Fruit fly (Drosophila melanogaster) whole organism, wandering third instar larva: Measurements from ENCODE around the gene Tim17b1.

Experiments used
- Abd-B ChIP-seq: fragments of >200 bp; optimal IDR thresholded peaks from 2 replicates; lab custom pipeline; 2017; ENCODE audit warnings: missing biosample characterization, missing genetic modification characterization
- CG9705 ChIP-seq: fragments of 200-800 bp; sonication (Bioruptor generic); optimal IDR thresholded peaks from 2 replicates; lab custom pipeline; 2018; ENCODE audit warnings: missing biosample characterization, mild to moderate bottlenecking, missing genetic modification characterization
- CrebA ChIP-seq: fragments of 200-800 bp; sonication (Bioruptor generic); optimal IDR thresholded peaks from 2 replicates; lab custom pipeline; 2016; ENCODE audit warnings: missing biosample characterization, mild to moderate bottlenecking, missing genetic modification characterization, borderline replicate concordance
- Dfd ChIP-seq: fragments of >200 bp; optimal IDR thresholded peaks from 2 replicates; lab custom pipeline; 2017; ENCODE audit warnings: missing biosample characterization, missing genetic modification characterization
- GATAd ChIP-seq: sonication (Bioruptor generic); optimal IDR thresholded peaks from 2 replicates; lab custom pipeline; 2016; ENCODE audit warnings: missing biosample characterization, missing genetic modification characterization
- HLH106 ChIP-seq: fragments of 200-800 bp; optimal IDR thresholded peaks from 3 replicates; lab custom pipeline; 2019; ENCODE audit warnings: missing biosample characterization, mild to moderate bottlenecking, missing genetic modification characterization, moderate library complexity
- Hnf4 ChIP-seq: fragments of 200-800 bp; sonication (Bioruptor generic); optimal IDR thresholded peaks from 2 replicates; lab custom pipeline; 2016; ENCODE audit warnings: missing biosample characterization, mild to moderate bottlenecking, missing genetic modification characterization
- Hr78 ChIP-seq: fragments of >200 bp; optimal IDR thresholded peaks from 2 replicates; lab custom pipeline; 2017; ENCODE audit warnings: missing biosample characterization, missing genetic modification characterization
- Hr83 ChIP-seq: fragments of 200-300 bp; sonication (Bioruptor generic); optimal IDR thresholded peaks from 2 replicates; lab custom pipeline; 2016; ENCODE audit warnings: missing biosample characterization, mild to moderate bottlenecking, missing genetic modification characterization, moderate library complexity; ENCODE audit not compliant: poor library complexity, severe bottlenecking
- Jra ChIP-seq: sonication (Bioruptor generic); optimal IDR thresholded peaks from 2 replicates; lab custom pipeline; 2016; ENCODE audit warnings: missing biosample characterization, missing genetic modification characterization
- Mio ChIP-seq: sonication (Bioruptor generic); optimal IDR thresholded peaks from 2 replicates; lab custom pipeline; 2016; ENCODE audit warnings: missing biosample characterization, missing genetic modification characterization
- Myc ChIP-seq: fragments of >200 bp; optimal IDR thresholded peaks from 2 replicates; lab custom pipeline; 2017
- N ChIP-seq: fragments of >200 bp; optimal IDR thresholded peaks from 2 replicates; lab custom pipeline; 2018; ENCODE audit warnings: missing biosample characterization, missing external identifiers, missing genetic modification characterization
- OdsH ChIP-seq: fragments of 200-800 bp; sonication (Bioruptor generic); optimal IDR thresholded peaks from 2 replicates; lab custom pipeline; 2016; ENCODE audit warnings: missing biosample characterization, mild to moderate bottlenecking, missing genetic modification characterization
- Rel ChIP-seq, 2 experiments: fragments of 200-800 bp; sonication (Bioruptor generic) in 1 of 2; optimal IDR thresholded peaks; 2 replicates in 1 of 2; 3 replicates in 1 of 2; lab custom pipeline; 2016 to 2019; ENCODE audit warnings: mild to moderate bottlenecking in 2 of 2, missing biosample characterization in 2 of 2, missing genetic modification characterization in 2 of 2, moderate library complexity in 1 of 2
- Sp1 ChIP-seq: fragments of 200-800 bp; sonication (Bioruptor generic); optimal IDR thresholded peaks from 3 replicates; lab custom pipeline; 2019; ENCODE audit warnings: missing biosample characterization, mild to moderate bottlenecking, missing genetic modification characterization, moderate library complexity
- Vsx2 ChIP-seq: fragments of 200-300, 225-300 bp; sonication (Bioruptor generic); optimal IDR thresholded peaks from 2 replicates; lab custom pipeline; 2018; ENCODE audit warnings: missing biosample characterization, missing genetic modification characterization; ENCODE audit not compliant: partially characterized antibody
- br ChIP-seq: fragments of 200-800 bp; sonication (Bioruptor generic); optimal IDR thresholded peaks from 2 replicates; lab custom pipeline; 2016; ENCODE audit warnings: missing biosample characterization, missing genetic modification characterization
- brk ChIP-seq: fragments of 200-800 bp; sonication (Bioruptor generic); optimal IDR thresholded peaks from 2 replicates; lab custom pipeline; 2016; ENCODE audit warnings: missing biosample characterization, mild to moderate bottlenecking, missing genetic modification characterization
- dmrt93B ChIP-seq: fragments of 200-800 bp; sonication (Bioruptor generic); optimal IDR thresholded peaks from 2 replicates; lab custom pipeline; 2018; ENCODE audit warnings: missing biosample characterization, mild to moderate bottlenecking, missing genetic modification characterization
- dsf ChIP-seq: sonication (Bioruptor generic); optimal IDR thresholded peaks from 2 replicates; lab custom pipeline; 2016; ENCODE audit warnings: missing biosample characterization, missing genetic modification characterization, borderline replicate concordance
- ey ChIP-seq: fragments of 200-800 bp; sonication (Bioruptor generic); optimal IDR thresholded peaks from 2 replicates; lab custom pipeline; 2016; ENCODE audit warnings: missing biosample characterization, missing genetic modification characterization
- foxo ChIP-seq, 2 experiments: fragments of 200-800 bp; sonication (Bioruptor generic); optimal IDR thresholded peaks; 2 replicates in 1 of 2; 3 replicates in 1 of 2; lab custom pipeline; 2016 to 2017; ENCODE audit warnings: missing biosample characterization in 2 of 2, missing genetic modification characterization in 2 of 2
- fru ChIP-seq: fragments of 200-800 bp; sonication (Bioruptor generic); optimal IDR thresholded peaks from 3 replicates; lab custom pipeline; 2016; ENCODE audit warnings: missing biosample characterization, mild to moderate bottlenecking, missing genetic modification characterization
- h ChIP-seq: fragments of 200-800 bp; sonication (Bioruptor generic); optimal IDR thresholded peaks from 3 replicates; lab custom pipeline; 2016; ENCODE audit warnings: missing biosample characterization, mild to moderate bottlenecking, missing genetic modification characterization
- jim ChIP-seq: fragments of 175-275, 200-325 bp; sonication (Bioruptor generic); optimal IDR thresholded peaks from 2 replicates; lab custom pipeline; 2016; ENCODE audit warnings: missing biosample characterization, mild to moderate bottlenecking, missing genetic modification characterization
- pan ChIP-seq: fragments of >200 bp; optimal IDR thresholded peaks from 2 replicates; lab custom pipeline; 2017
- psq ChIP-seq: fragments of 200-800 bp; sonication (Bioruptor generic); optimal IDR thresholded peaks from 3 replicates; lab custom pipeline; 2017; ENCODE audit warnings: missing biosample characterization, mild to moderate bottlenecking, missing genetic modification characterization, moderate library complexity
- sage ChIP-seq: fragments of 200-800 bp; sonication (Bioruptor generic); optimal IDR thresholded peaks from 2 replicates; lab custom pipeline; 2016; ENCODE audit warnings: missing biosample characterization, mild to moderate bottlenecking, missing genetic modification characterization
- sv ChIP-seq: fragments of 200-800 bp; sonication (Bioruptor generic); optimal IDR thresholded peaks from 3 replicates; lab custom pipeline; 2016; ENCODE audit warnings: missing biosample characterization, missing genetic modification characterization
- tai ChIP-seq: sonication (Bioruptor generic); optimal IDR thresholded peaks from 2 replicates; lab custom pipeline; 2016; ENCODE audit warnings: missing biosample characterization, missing genetic modification characterization
- usp ChIP-seq: fragments of >200 bp; optimal IDR thresholded peaks from 2 replicates; lab custom pipeline; 2017; ENCODE audit warnings: missing biosample characterization, missing genetic modification characterization

Gene Tim17b1

DNA sequence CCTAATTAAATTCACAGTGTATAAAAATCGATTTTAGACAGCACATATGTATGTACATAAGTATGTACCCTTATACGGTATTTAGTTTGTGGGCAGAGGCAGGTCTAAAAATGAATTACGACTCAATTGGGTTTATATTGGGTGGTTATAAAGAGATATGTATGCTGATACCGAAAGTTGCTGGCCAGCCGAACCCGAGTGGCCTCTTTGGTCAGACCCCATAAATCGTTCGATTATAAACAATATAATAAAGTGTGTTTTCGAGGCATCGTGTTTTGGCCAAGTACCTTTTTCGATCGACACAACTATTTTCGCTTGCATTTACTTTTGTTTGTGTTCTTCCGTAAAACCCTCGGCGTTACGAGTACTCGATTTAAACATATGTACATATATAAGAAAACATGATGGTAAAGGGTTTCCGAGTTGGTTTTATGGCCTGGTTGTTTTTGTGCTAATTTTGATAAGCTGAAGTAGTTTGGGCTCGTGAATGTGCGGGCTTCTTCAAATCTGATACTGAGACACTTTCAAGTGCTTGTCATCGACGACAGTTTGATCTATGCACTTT, 9.4 kb downstream of the Tim17b1 start:
- TF ChIP-seq br (no peak), jim (GFP tag; lab: Kevin White, UChicago) (no peak), dmrt93B (GFP tag; lab: Kevin White, UChicago) (no peak), GATAd (GFP tag; lab: Kevin White, UChicago) (no peak), sage (no peak), Sp1 (GFP tag; lab: Kevin White, UChicago) (no peak), pan (lab: Kevin White, UChicago) (no peak), psq (GFP tag; lab: Kevin White, UChicago) (no peak), Jra (GFP tag; lab: Kevin White, UChicago) (no peak), brk (GFP tag; lab: Kevin White, UChicago) (no peak), usp (no peak), HLH106 (tag; lab: Kevin White, UChicago) (no peak)

- TF ChIP-seq Vsx2 (GFP tag; lab: Kevin White, UChicago) (no peak), Dfd (GFP tag; lab: Kevin White, UChicago) (no peak), Abd-B (no peak), Hr78 (no peak), Hnf4 (GFP tag; lab: Kevin White, UChicago) (no peak), ey (no peak)
These were observed 10.3 kb downstream of the Tim17b1 start for dm6 chr3R:5310250-5310649.

dm6 chr3R:5315050-5315643, 15.2 kb downstream of the Tim17b1 start:
- no peak for TF ChIP-seq Sp1 (GFP tag; lab: Kevin White, UChicago)
- no peak for TF ChIP-seq Rel (GFP tag; optimal IDR thresholded peaks at IDR 0.05; lab: Kevin White, UChicago)
- no peak for TF ChIP-seq Rel (tag; optimal IDR thresholded peaks at IDR 0.05; lab: Kevin White, UChicago)
- TF ChIP-seq psq (GFP tag; lab: Kevin White, UChicago): no peak
- TF ChIP-seq GATAd (GFP tag; lab: Kevin White, UChicago): no peak
- TF ChIP-seq fru (GFP tag; lab: Kevin White, UChicago): no peak
- TF ChIP-seq Mio: no peak
- no peak for TF ChIP-seq CG9705 (GFP tag; lab: Kevin White, UChicago)
- no peak for TF ChIP-seq Hr83 (GFP tag; lab: Kevin White, UChicago)
- no peak for TF ChIP-seq dsf
- TF ChIP-seq OdsH (GFP tag; lab: Kevin White, UChicago): no peak

dm6 chr3R:5315871-5316270, 15.9 kb downstream of the Tim17b1 start:
- TF ChIP-seq sage (no peak), Jra (GFP tag; lab: Kevin White, UChicago) (no peak), sv (GFP tag; lab: Kevin White, UChicago) (no peak), jim (GFP tag; lab: Kevin White, UChicago) (no peak), Vsx2 (GFP tag; lab: Kevin White, UChicago) (no peak), Mio (no peak), Sp1 (GFP tag; lab: Kevin White, UChicago) (no peak), foxo (GFP tag; optimal IDR thresholded peaks at IDR 0.05; lab: Kevin White, UChicago) (no peak), brk (GFP tag; lab: Kevin White, UChicago) (no peak), GATAd (GFP tag; lab: Kevin White, UChicago) (no peak), Hnf4 (GFP tag; lab: Kevin White, UChicago) (no peak), HLH106 (tag; lab: Kevin White, UChicago) (no peak), tai (GFP tag; lab: Kevin White, UChicago) (no peak), h (GFP tag; lab: Kevin White, UChicago) (no peak), dmrt93B (GFP tag; lab: Kevin White, UChicago) (no peak), N (GFP tag; lab: Kevin White, UChicago) (no peak), CrebA (no peak), Dfd (GFP tag; lab: Kevin White, UChicago) (no peak), Myc (lab: Kevin White, UChicago) (no peak)
- TF ChIP-seq, all 38 proteins: peak for 0
